Worm (Caenorhabditis elegans) whole organism, late embryonic: ENCODE measurements around the gene srh-44.

ENCODE experiments used
- F13H6.1 ChIP-seq: sonication (generic microtip); optimal IDR thresholded peaks from 2 replicates; lab custom pipeline; 2016; ENCODE audit warnings: missing genetic modification characterization, missing compliant biosample characterization
- T23F11.4 ChIP-seq: fragments of 200-800 bp; sonication (Bioruptor generic); optimal IDR thresholded peaks from 2 replicates; lab custom pipeline; 2018; ENCODE audit warnings: mild to moderate bottlenecking, missing genetic modification characterization, missing compliant biosample characterization
- ceh-45 ChIP-seq: fragments of 200-800 bp; sonication (Bioruptor generic); IDR thresholded peaks from 2 replicates; pipeline ENCODE4 v1.3.6; 2022; ENCODE audit warnings: missing genetic modification reagents, missing genetic modification characterization, missing compliant biosample characterization
- fkh-10 ChIP-seq: fragments of 150-350 bp; optimal IDR thresholded peaks from 2 replicates; lab custom pipeline; 2014; ENCODE audit warnings: missing biosample characterization, missing genetic modification reagents, missing genetic modification characterization
- gmeb-2 ChIP-seq: sonication (generic microtip); optimal IDR thresholded peaks from 2 replicates; lab custom pipeline; 2016; ENCODE audit warnings: missing genetic modification characterization, inconsistent platforms, missing compliant biosample characterization
- lin-11 ChIP-seq: fragments of 200-800 bp; sonication (Bioruptor generic); optimal IDR thresholded peaks from 2 replicates; lab custom pipeline; 2018; ENCODE audit warnings: mild to moderate bottlenecking, missing genetic modification characterization, missing compliant biosample characterization
- pha-4 ChIP-seq: fragments of 150-350 bp; optimal IDR thresholded peaks from 2 replicates; lab custom pipeline; 2018; ENCODE audit warnings: missing biosample characterization, missing genetic modification reagents, missing genetic modification characterization
- sox-4 ChIP-seq: sonication (generic microtip); optimal IDR thresholded peaks from 2 replicates; lab custom pipeline; 2017; ENCODE audit warnings: mild to moderate bottlenecking, missing genetic modification characterization, inconsistent platforms, missing compliant biosample characterization
- unc-42 ChIP-seq: sonication (generic microtip); optimal IDR thresholded peaks from 2 replicates; lab custom pipeline; 2016; ENCODE audit warnings: missing genotype, missing genetic modification characterization, missing compliant biosample characterization

DNA sequence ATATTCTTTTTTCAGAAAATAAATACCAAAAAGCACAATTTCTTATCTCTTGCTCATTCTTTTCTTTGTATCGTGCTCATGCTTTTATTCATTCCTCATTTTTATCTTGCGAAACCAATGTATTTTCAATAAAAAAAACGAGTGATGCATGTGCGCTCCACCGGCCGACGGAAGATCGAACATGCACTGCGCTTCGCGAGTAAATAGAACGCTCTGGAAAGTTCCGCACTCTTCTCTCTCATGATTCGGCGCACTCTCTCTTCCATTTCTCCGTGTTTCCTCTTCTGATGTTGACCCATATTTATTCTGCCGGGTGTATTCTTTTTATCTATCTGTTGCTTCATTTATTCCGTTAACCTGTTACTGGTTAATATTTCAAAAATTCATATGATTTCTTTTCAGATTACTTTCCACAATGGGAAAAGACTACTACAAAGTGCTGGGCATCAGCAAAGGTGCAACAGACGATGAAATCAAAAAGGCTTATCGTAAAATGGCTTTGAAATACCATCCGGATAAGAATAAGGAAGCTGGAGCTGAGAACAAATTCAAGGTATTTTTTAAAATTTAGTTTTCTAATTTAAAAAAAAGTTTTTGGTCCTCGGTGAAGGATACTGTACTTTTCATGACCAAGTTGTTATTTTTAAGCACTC, 30.6 kb downstream of the srh-44 start, which contains the start of gene dnj-13:
- no peak for TF ChIP-seq sox-4 (tag; lab: Kevin White, UChicago)
- TF ChIP-seq gmeb-2 (tag; lab: Kevin White, UChicago): peak; percentile 51
- TF ChIP-seq T23F11.4 (GFP tag; lab: Kevin White, UChicago): no peak
- TF ChIP-seq fkh-10 (GFP tag; lab: Kevin White, UChicago): no peak
- no peak for TF ChIP-seq lin-11
- no peak for TF ChIP-seq F13H6.1 (tag; lab: Kevin White, UChicago)
- TF ChIP-seq ceh-45 (GFP tag; lab: Robert Waterston, UW): no peak
- no peak for TF ChIP-seq pha-4 (tag; lab: Kevin White, UChicago)
- peak; percentile 77 for TF ChIP-seq unc-42 (tag; lab: Kevin White, UChicago)
